Fruit fly (Drosophila melanogaster): ENCODE results near the gene ERR.

ERR gene

dm6 chr3L:8186627-8187396 lies at the start of gene ERR, which contains the start of gene Atg18a:
TSS of gene ERR (minus strand) at chr3L:8186671.
TSS of gene Atg18a (plus strand) at chr3L:8186857.
- peak; percentile 74 for TF ChIP-seq YL-1 (GFP tag; optimal IDR thresholded peaks at IDR 0.05)
- TF ChIP-seq Dp (GFP tag; optimal IDR thresholded peaks at IDR 0.05) = peak; percentile 27
- no peak for TF ChIP-seq CG17568 (GFP tag; optimal IDR thresholded peaks at IDR 0.05)
- no peak for TF ChIP-seq bigmax (GFP tag; optimal IDR thresholded peaks at IDR 0.05)
- peak; percentile 45; the same call in 1 of the 3 replicates for TF ChIP-seq CG6791 (GFP tag; IDR thresholded peaks at IDR 0.05; ENCODE audit: partially characterized antibody)
- TF ChIP-seq CG13775 (GFP tag; optimal IDR thresholded peaks at IDR 0.05) = peak; percentile 90
- TF ChIP-seq HLHmδ (GFP tag; optimal IDR thresholded peaks at IDR 0.05) = no peak
- TF ChIP-seq chn (GFP tag; optimal IDR thresholded peaks at IDR 0.05) = peak; percentile 87
- TF ChIP-seq CG11695 (GFP tag; IDR thresholded peaks at IDR 0.05) = peak; percentile 70; the same call in 1 of the 3 replicates
- peak; percentile 45; the same call in 1 of the 2 replicates for TF ChIP-seq Lim3 (GFP tag; IDR thresholded peaks at IDR 0.05)
- TF ChIP-seq h (optimal IDR thresholded peaks at IDR 0.05) = no peak
- TF ChIP-seq shn (GFP tag; optimal IDR thresholded peaks at IDR 0.05) = peak; percentile 82
- no peak for TF ChIP-seq dati (GFP tag; IDR thresholded peaks at IDR 0.05)
- peak; percentile 61 for TF ChIP-seq CG4854 (GFP tag; optimal IDR thresholded peaks at IDR 0.05)
- TF ChIP-seq CG10267 (tag; optimal IDR thresholded peaks at IDR 0.05) = peak; percentile 98
- peak; percentile 78 for TF ChIP-seq CG31224 (GFP tag; IDR thresholded peaks at IDR 0.05)
- TF ChIP-seq CG1647 (GFP tag; optimal IDR thresholded peaks at IDR 0.05) = peak; percentile 61
- peak; percentile 82 for TF ChIP-seq CG15696 (tag; optimal IDR thresholded peaks at IDR 0.05)
- peak; percentile 58 for TF ChIP-seq Sry-δ (GFP tag; optimal IDR thresholded peaks at IDR 0.05)
- peak; percentile 39 for TF ChIP-seq D (optimal IDR thresholded peaks at IDR 0.05)
- TF ChIP-seq D (GFP tag; optimal IDR thresholded peaks at IDR 0.05) = peak; percentile 79
- TF ChIP-seq Chrac-16 (GFP tag; optimal IDR thresholded peaks at IDR 0.05) = peak; percentile 82
- TF ChIP-seq zf30C (GFP tag; optimal IDR thresholded peaks at IDR 0.05) = no peak
- TF ChIP-seq CG17186 (GFP tag; optimal IDR thresholded peaks at IDR 0.05) = peak; percentile 85
- TF ChIP-seq Hsf (GFP tag; optimal IDR thresholded peaks at IDR 0.05) = peak; percentile 91
- peak; percentile 81 for TF ChIP-seq Nf-YC (tag; optimal IDR thresholded peaks at IDR 0.05)
- no peak for TF ChIP-seq fru (optimal IDR thresholded peaks at IDR 0.05)
- TF ChIP-seq sob (GFP tag; IDR thresholded peaks at IDR 0.05) = peak; percentile 93
- peak; percentile 41; the same call in 1 of the 2 replicates for TF ChIP-seq CG10959 (GFP tag; IDR thresholded peaks at IDR 0.05)
- TF ChIP-seq CG31365 (tag; optimal IDR thresholded peaks at IDR 0.05) = peak; percentile 0
- TF ChIP-seq Antp (GFP tag; optimal IDR thresholded peaks at IDR 0.05) = peak; percentile 85
- TF ChIP-seq CG11398 (GFP tag; optimal IDR thresholded peaks at IDR 0.05) = peak; percentile 8
- no peak for TF ChIP-seq CG7745 (tag; optimal IDR thresholded peaks at IDR 0.05)
- TF ChIP-seq ab (GFP tag; optimal IDR thresholded peaks at IDR 0.05) = peak; percentile 67
- TF ChIP-seq CHES-1-like (GFP tag; optimal IDR thresholded peaks at IDR 0.05) = peak; percentile 79
- peak; percentile 62; the same call in 1 of the 2 replicates for TF ChIP-seq unc-4 (GFP tag; IDR thresholded peaks at IDR 0.05; ENCODE audit: partially characterized antibody)
- TF ChIP-seq jing (GFP tag; optimal IDR thresholded peaks at IDR 0.05) = no peak
- TF ChIP-seq al (GFP tag; IDR thresholded peaks at IDR 0.05) = peak; percentile 91
- TF ChIP-seq psq (GFP tag; optimal IDR thresholded peaks at IDR 0.05) = peak; percentile 57
- TF ChIP-seq pho (GFP tag; optimal IDR thresholded peaks at IDR 0.05) = peak; percentile 86
- TF ChIP-seq CG3838 (GFP tag; optimal IDR thresholded peaks at IDR 0.05) = peak; percentile 28
- TF ChIP-seq CG12391 (tag; optimal IDR thresholded peaks at IDR 0.05) = peak; percentile 91
- TF ChIP-seq CoRest (tag; optimal IDR thresholded peaks at IDR 0.05) = peak; percentile 92
- no peak for TF ChIP-seq Hr78 (GFP tag; optimal IDR thresholded peaks at IDR 0.05)
- peak; percentile 93 for TF ChIP-seq Gug (GFP tag; IDR thresholded peaks at IDR 0.05)
- no peak for TF ChIP-seq CTCF (GFP tag; optimal IDR thresholded peaks at IDR 0.05)
- TF ChIP-seq bab2 (GFP tag; optimal IDR thresholded peaks at IDR 0.05) = peak; percentile 79
- TF ChIP-seq Asciz (GFP tag; optimal IDR thresholded peaks at IDR 0.05) = no peak
- TF ChIP-seq Atf-2 (GFP tag; optimal IDR thresholded peaks at IDR 0.05) = peak; percentile 45
- peak; percentile 85 to 88 for TF ChIP-seq dpn (GFP tag; optimal IDR thresholded peaks at IDR 0.05)
- TF ChIP-seq CG11085 (GFP tag; IDR thresholded peaks at IDR 0.05) = peak; percentile 88

Data from whole organism, embryonic.